Worm (Caenorhabditis elegans) whole organism, young adult: ENCODE data around the gene znf-593.

Experiments used
- B0336.3 ChIP-seq: fragments of 200-800 bp; sonication (Bioruptor generic); IDR thresholded peaks from 2 replicates; pipeline ENCODE4 v1.3.6; 2022; ENCODE audit warnings: missing genetic modification characterization, missing compliant biosample characterization
- C17E4.6 ChIP-seq: fragments of 200-800 bp; sonication (Bioruptor generic); IDR thresholded peaks from 2 replicates; pipeline ENCODE4 v1.3.6; 2022; ENCODE audit warnings: missing genetic modification reagents, missing genetic modification characterization, missing compliant biosample characterization
- F10E7.11 ChIP-seq: sonication (generic microtip); optimal IDR thresholded peaks from 2 replicates; lab custom pipeline; 2017; ENCODE audit warnings: mild to moderate bottlenecking, missing genetic modification characterization, moderate library complexity, missing compliant biosample characterization
- F37B4.10 ChIP-seq: fragments of 200-800 bp; sonication (Bioruptor generic); IDR thresholded peaks from 2 replicates; pipeline ENCODE4 v1.3.6; 2022; ENCODE audit warnings: missing genetic modification characterization, missing compliant biosample characterization
- F39B2.1 ChIP-seq: fragments of 200-800 bp; sonication (Bioruptor generic); IDR thresholded peaks from 2 replicates; pipeline ENCODE4 v1.3.6; 2022; ENCODE audit warnings: missing genetic modification reagents, missing genetic modification characterization, missing compliant biosample characterization
- F49E8.2 ChIP-seq: sonication (generic microtip); optimal IDR thresholded peaks from 3 replicates; lab custom pipeline; 2017; ENCODE audit warnings: missing genetic modification characterization, mild to moderate bottlenecking, missing compliant biosample characterization, antibody characterized with exemption, moderate library complexity; ENCODE audit not compliant: insufficient read depth
- K12H6.12 ChIP-seq: fragments of 200-800 bp; sonication (Bioruptor generic); optimal IDR thresholded peaks from 2 replicates; lab custom pipeline; 2018; ENCODE audit warnings: mild to moderate bottlenecking, missing genetic modification characterization, missing compliant biosample characterization
- T07F8.4 ChIP-seq: sonication (generic microtip); optimal IDR thresholded peaks from 2 replicates; lab custom pipeline; 2016; ENCODE audit warnings: mild to moderate bottlenecking, missing genetic modification characterization, moderate library complexity, missing compliant biosample characterization
- aptf-2 ChIP-seq: fragments of 200-800 bp; sonication (Bioruptor generic); conservative IDR thresholded peaks from 2 replicates; pipeline ENCODE4 v1.3.6; 2022; ENCODE audit warnings: missing genetic modification reagents, missing genetic modification characterization, missing compliant biosample characterization
- attf-3 ChIP-seq: fragments of 200-800 bp; sonication (Bioruptor generic); conservative IDR thresholded peaks from 2 replicates; pipeline ENCODE4 v1.3.6; 2022; ENCODE audit warnings: missing genetic modification reagents, missing genetic modification characterization, missing compliant biosample characterization
- attf-5 ChIP-seq: fragments of 200-800 bp; sonication (Bioruptor generic); optimal IDR thresholded peaks from 2 replicates; lab custom pipeline; 2018; ENCODE audit warnings: mild to moderate bottlenecking, missing genetic modification characterization, missing compliant biosample characterization
- cebp-2 ChIP-seq: fragments of 200-800 bp; sonication (Bioruptor generic); IDR thresholded peaks from 2 replicates; pipeline ENCODE4 v1.3.6; 2022; ENCODE audit warnings: missing genetic modification characterization, missing compliant biosample characterization
- ceh-40 ChIP-seq: fragments of 200-800 bp; sonication (Bioruptor generic); IDR thresholded peaks from 2 replicates; pipeline ENCODE4 v1.3.6; 2022; ENCODE audit warnings: missing genetic modification characterization, missing compliant biosample characterization
- ceh-91 ChIP-seq: fragments of 200-800 bp; sonication (Bioruptor generic); IDR thresholded peaks from 2 replicates; pipeline ENCODE4 v1.3.6; 2022; ENCODE audit warnings: missing genetic modification reagents, missing genetic modification characterization, missing compliant biosample characterization
- die-1 ChIP-seq: sonication (generic microtip); optimal IDR thresholded peaks from 2 replicates; lab custom pipeline; 2016; ENCODE audit warnings: missing genotype, mild to moderate bottlenecking, missing genetic modification characterization, missing compliant biosample characterization
- dox-1 ChIP-seq: fragments of 200-800 bp; sonication (Bioruptor generic); IDR thresholded peaks from 2 replicates; pipeline ENCODE4 v1.3.6; 2022; ENCODE audit warnings: missing genetic modification reagents, missing genetic modification characterization, missing compliant biosample characterization
- dpff-1 ChIP-seq: sonication (generic microtip); optimal IDR thresholded peaks from 2 replicates; lab custom pipeline; 2017; ENCODE audit warnings: mild to moderate bottlenecking, missing genetic modification characterization, missing compliant biosample characterization
- efl-1 ChIP-seq: fragments of 150-350 bp; optimal IDR thresholded peaks from 2 replicates; lab custom pipeline; 2014; ENCODE audit warnings: missing biosample characterization, missing genetic modification reagents, missing genetic modification characterization
- egl-18 ChIP-seq: fragments of 200-800 bp; sonication (Bioruptor generic); IDR thresholded peaks from 2 replicates; pipeline ENCODE4 v1.3.6; 2022; ENCODE audit warnings: missing genetic modification reagents, missing genetic modification characterization, missing compliant biosample characterization
- egrh-3 ChIP-seq: fragments of 200-800 bp; sonication (Bioruptor generic); IDR thresholded peaks from 2 replicates; pipeline ENCODE4 v1.3.6; 2022; ENCODE audit warnings: missing genetic modification reagents, missing genetic modification characterization, missing compliant biosample characterization
- hmg-20 ChIP-seq: fragments of 200-800 bp; sonication (Bioruptor generic); IDR thresholded peaks from 2 replicates; pipeline ENCODE4 v1.3.6; 2022; ENCODE audit warnings: missing genetic modification reagents, missing genetic modification characterization, missing compliant biosample characterization
- hsf-1 ChIP-seq: fragments of 200-800 bp; sonication (Bioruptor generic); IDR thresholded peaks from 2 replicates; pipeline ENCODE4 v1.3.6; 2022; ENCODE audit warnings: missing genetic modification reagents, missing genetic modification characterization, missing compliant biosample characterization
- lsy-27 ChIP-seq: sonication (generic microtip); optimal IDR thresholded peaks from 2 replicates; lab custom pipeline; 2017; ENCODE audit warnings: missing genetic modification characterization, mild to moderate bottlenecking, missing compliant biosample characterization, antibody characterized with exemption, missing genotype, borderline replicate concordance; ENCODE audit not compliant: insufficient read depth
- madf-10 ChIP-seq: sonication (generic microtip); optimal IDR thresholded peaks from 2 replicates; lab custom pipeline; 2016; ENCODE audit warnings: mild to moderate bottlenecking, missing genetic modification characterization, missing compliant biosample characterization
- madf-3 ChIP-seq: fragments of 200-800 bp; sonication (Bioruptor generic); IDR thresholded peaks from 2 replicates; pipeline ENCODE4 v1.3.6; 2022; ENCODE audit warnings: missing genetic modification reagents, missing genetic modification characterization, missing compliant biosample characterization
- madf-8 ChIP-seq: fragments of 200-800 bp; sonication (Bioruptor generic); conservative IDR thresholded peaks from 2 replicates; pipeline ENCODE4 v1.3.6; 2022; ENCODE audit warnings: missing genetic modification reagents, missing genetic modification characterization, missing compliant biosample characterization
- mcd-1 ChIP-seq: fragments of 200-800 bp; sonication (Bioruptor generic); IDR thresholded peaks from 2 replicates; pipeline ENCODE4 v1.3.6; 2022; ENCODE audit warnings: missing genetic modification reagents, missing genetic modification characterization, missing compliant biosample characterization
- mes-4 ChIP-seq: sonication (generic microtip); optimal IDR thresholded peaks from 2 replicates; lab custom pipeline; 2016; ENCODE audit warnings: missing genotype, missing genetic modification characterization, missing compliant biosample characterization
- mxl-1 ChIP-seq: sonication (generic microtip); optimal IDR thresholded peaks from 2 replicates; lab custom pipeline; 2016; ENCODE audit warnings: missing genetic modification characterization, missing compliant biosample characterization
- nfyb-1 ChIP-seq: fragments of 200-800 bp; sonication (Bioruptor generic); IDR thresholded peaks from 2 replicates; pipeline ENCODE4 v1.3.6; 2022; ENCODE audit warnings: missing genetic modification reagents, missing genetic modification characterization, missing compliant biosample characterization
- nhr-120 ChIP-seq: fragments of 200-800 bp; sonication (Bioruptor generic); IDR thresholded peaks from 2 replicates; pipeline ENCODE4 v1.3.6; 2022; ENCODE audit warnings: missing genetic modification characterization, missing compliant biosample characterization
- nhr-90 ChIP-seq: sonication (generic microtip); optimal IDR thresholded peaks from 2 replicates; lab custom pipeline; 2016; ENCODE audit warnings: missing genotype, mild to moderate bottlenecking, missing genetic modification characterization, missing compliant biosample characterization
- rpc-1 ChIP-seq, 2 experiments: fragments of 150-350 bp in 1 of 2; sonication (generic microtip) in 1 of 2; optimal IDR thresholded peaks; 2 replicates each; lab custom pipeline; 2014 to 2018; ENCODE audit warnings: missing biosample characterization in 1 of 2, missing genetic modification characterization in 1 of 2, missing genetic modification reagents in 1 of 2, missing genotype in 1 of 2
- snpc-1.1 ChIP-seq: sonication (generic microtip); optimal IDR thresholded peaks from 2 replicates; lab custom pipeline; 2017; ENCODE audit warnings: missing genetic modification characterization, mild to moderate bottlenecking, missing compliant biosample characterization, antibody characterized with exemption, moderate library complexity, missing genotype, missing genetic modification reagents; ENCODE audit not compliant: insufficient read depth
- somi-1 ChIP-seq: fragments of 200-800 bp; sonication (Bioruptor generic); optimal IDR thresholded peaks from 2 replicates; lab custom pipeline; 2018; ENCODE audit warnings: mild to moderate bottlenecking, missing genetic modification characterization, missing compliant biosample characterization
- tbp1 ChIP-seq: fragments of 200-800 bp; sonication (Bioruptor generic); optimal IDR thresholded peaks from 2 replicates; lab custom pipeline; 2018; ENCODE audit warnings: mild to moderate bottlenecking, missing genetic modification characterization, missing compliant biosample characterization
- tlf-1 ChIP-seq: fragments of 200-800 bp; sonication (Bioruptor generic); optimal IDR thresholded peaks from 2 replicates; lab custom pipeline; 2018; ENCODE audit warnings: mild to moderate bottlenecking, missing genetic modification characterization, missing compliant biosample characterization
- unc-130 ChIP-seq: sonication (generic microtip); optimal IDR thresholded peaks from 2 replicates; lab custom pipeline; 2016; ENCODE audit warnings: missing genetic modification reagents, missing genetic modification characterization, missing compliant biosample characterization
- zfh-2 ChIP-seq: fragments of 200-800 bp; sonication (Bioruptor generic); conservative IDR thresholded peaks from 2 replicates; pipeline ENCODE4 v1.3.6; 2022; ENCODE audit warnings: missing genetic modification reagents, missing genetic modification characterization, missing compliant biosample characterization
- ztf-22 ChIP-seq: fragments of 200-800 bp; sonication (Bioruptor generic); optimal IDR thresholded peaks from 2 replicates; lab custom pipeline; 2018; ENCODE audit warnings: mild to moderate bottlenecking, missing genetic modification characterization, moderate library complexity, missing compliant biosample characterization
- ztf-3 ChIP-seq: fragments of 200-800 bp; sonication (Bioruptor generic); optimal IDR thresholded peaks from 2 replicates; lab custom pipeline; 2018; ENCODE audit warnings: mild to moderate bottlenecking, missing genetic modification characterization, missing compliant biosample characterization

The znf-593 gene

DNA sequence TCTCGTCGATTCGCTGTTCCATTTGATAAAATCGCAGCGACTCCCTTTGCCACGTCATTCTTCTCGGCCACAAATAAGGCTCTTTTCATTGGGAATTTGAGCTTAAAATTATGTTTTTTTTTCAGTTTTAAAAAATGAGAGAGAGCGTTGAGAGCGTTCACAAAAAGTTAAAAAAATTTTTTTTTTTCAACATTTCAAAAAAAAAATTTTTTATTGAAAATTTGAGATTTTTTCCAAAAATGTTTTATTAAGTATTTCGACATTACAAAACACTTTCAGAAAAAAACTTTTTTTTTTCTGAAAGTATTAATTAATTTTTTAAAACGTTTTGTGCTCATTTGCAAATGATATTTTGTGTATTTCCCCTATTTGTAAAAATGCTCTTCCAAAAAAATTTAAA lies 41.6 kb upstream of the znf-593 start, which contains the start of gene top-3:
top-3 (minus strand) TSS at position 101 of the 400 bp plus-strand sequence.
- TF ChIP-seq nhr-90 (tag; lab: Kevin White, UChicago) (no peak), tlf-1 (no peak), attf-5 (GFP tag; lab: Kevin White, UChicago) (no peak), ztf-3 (GFP tag; lab: Kevin White, UChicago) (no peak), dox-1 (GFP tag; lab: Robert Waterston, UW) (no peak), ztf-22 (GFP tag; lab: Kevin White, UChicago) (no peak), madf-8 (GFP tag; lab: Robert Waterston, UW) (no peak), egl-18 (GFP tag; lab: Robert Waterston, UW) (no peak)

DNA sequence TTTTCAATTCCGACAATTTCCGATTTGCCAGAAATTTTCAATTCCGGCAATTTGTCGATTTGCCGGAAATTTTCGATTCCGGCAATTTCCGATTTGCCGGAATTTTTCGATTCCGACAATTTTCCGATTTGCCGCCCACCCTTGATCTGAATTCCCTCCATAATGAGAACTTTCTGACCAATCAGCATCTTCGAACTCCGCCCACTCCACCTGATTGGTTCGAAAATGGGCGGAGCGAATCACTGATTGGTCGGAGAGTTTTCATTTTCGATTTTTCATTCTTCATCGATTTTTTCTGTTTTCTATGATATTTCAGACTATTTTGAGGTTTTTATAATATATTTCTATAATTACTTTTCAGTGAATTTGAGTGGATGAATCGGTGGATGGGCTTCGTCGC lies 35.6 kb upstream of the znf-593 start:
- no peak for TF ChIP-seq ceh-40 (GFP tag; lab: Robert Waterston, UW)
- TF ChIP-seq egrh-3 = no peak
- TF ChIP-seq unc-130 = no peak
- TF ChIP-seq snpc-1.1 (tag; lab: Kevin White, UChicago) = no peak
- TF ChIP-seq T07F8.4 (tag; lab: Kevin White, UChicago) = no peak
- no peak for TF ChIP-seq rpc-1 (optimal IDR thresholded peaks at IDR 0.05; lab: Kevin White, UChicago)
- TF ChIP-seq rpc-1 (tag; optimal IDR thresholded peaks at IDR 0.05; lab: Kevin White, UChicago) = no peak
- no peak for TF ChIP-seq K12H6.12 (tag; lab: Kevin White, UChicago)
- TF ChIP-seq madf-10 (tag; lab: Kevin White, UChicago) = no peak
- TF ChIP-seq madf-3 (GFP tag; lab: Robert Waterston, UW) = no peak
- no peak for TF ChIP-seq mes-4 (tag; lab: Kevin White, UChicago)
- no peak for TF ChIP-seq die-1
- TF ChIP-seq hmg-20 (GFP tag; lab: Robert Waterston, UW) = no peak
- no peak for TF ChIP-seq attf-3 (GFP tag; lab: Robert Waterston, UW)
- no peak for TF ChIP-seq lsy-27 (tag; lab: Kevin White, UChicago)
- no peak for TF ChIP-seq dox-1 (GFP tag; lab: Robert Waterston, UW)
- no peak for TF ChIP-seq hsf-1 (GFP tag; lab: Robert Waterston, UW)
- TF ChIP-seq F10E7.11 (tag; lab: Kevin White, UChicago) = no peak
- TF ChIP-seq F39B2.1 (GFP tag; lab: Robert Waterston, UW) = no peak
- no peak for TF ChIP-seq F49E8.2
- TF ChIP-seq C17E4.6 (GFP tag; lab: Robert Waterston, UW) = no peak

DNA sequence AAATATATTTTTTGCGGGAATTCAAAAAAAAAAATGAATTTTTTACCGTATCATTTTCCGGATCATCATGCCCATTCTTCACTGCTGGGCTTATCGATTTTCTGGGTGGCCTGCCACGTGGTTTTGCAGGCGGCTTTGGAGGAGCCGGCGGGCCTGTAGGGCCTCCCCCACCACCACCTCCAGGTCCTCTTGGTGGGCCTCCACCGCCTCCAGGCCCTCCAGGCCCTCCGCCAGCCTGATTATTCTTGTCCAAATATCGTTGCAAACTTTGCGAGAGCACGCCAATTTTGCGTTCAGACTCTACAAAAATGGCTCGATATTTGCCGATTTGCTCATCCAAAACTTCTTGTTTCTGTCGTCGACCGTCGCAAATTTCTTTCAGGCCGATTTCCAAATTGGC lies 32.6 kb upstream of the znf-593 start:
- TF ChIP-seq zfh-2 (GFP tag; lab: Robert Waterston, UW) = peak; percentile 84
- no peak for TF ChIP-seq mcd-1 (GFP tag; lab: Robert Waterston, UW)
- no peak for TF ChIP-seq dpff-1 (tag; lab: Kevin White, UChicago)
- TF ChIP-seq ceh-91 (GFP tag; lab: Robert Waterston, UW) = no peak
- TF ChIP-seq efl-1 = no peak
- no peak for TF ChIP-seq mxl-1 (tag; lab: Kevin White, UChicago)
- TF ChIP-seq aptf-2 = no peak
- TF ChIP-seq madf-8 (GFP tag; lab: Robert Waterston, UW) = no peak
- TF ChIP-seq egrh-3 = peak; percentile 79; the same call in 1 of the 2 replicates
- no peak for TF ChIP-seq nhr-120 (GFP tag; lab: Robert Waterston, UW)
- no peak for TF ChIP-seq K12H6.12 (tag; lab: Kevin White, UChicago)
- TF ChIP-seq somi-1 (GFP tag; lab: Kevin White, UChicago) = no peak
- TF ChIP-seq cebp-2 (GFP tag; lab: Robert Waterston, UW) = 0 out of 2 replicates have a peak, but pooled peaks have one; percentile 60
- no peak for TF ChIP-seq B0336.3
- TF ChIP-seq nfyb-1 (GFP tag; lab: Robert Waterston, UW) = 0 out of 2 replicates have a peak, but pooled peaks have one; percentile 21
- TF ChIP-seq nhr-90 (tag; lab: Kevin White, UChicago) = no peak
- 0 out of 2 replicates have a peak, but pooled peaks have one; percentile 54 for TF ChIP-seq F37B4.10 (GFP tag; lab: Robert Waterston, UW)
- TF ChIP-seq tbp1 = no peak
